Worm (Caenorhabditis elegans) whole organism, L3 larva: ENCODE results near the gene F15E6.6.

ENCODE experiments used
- R02D3.7 ChIP-seq: fragments of 150-350 bp; optimal IDR thresholded peaks from 2 replicates; lab custom pipeline; 2014; ENCODE audit warnings: missing biosample characterization, missing genetic modification characterization
- ZK546.5 ChIP-seq: sonication (generic microtip); optimal IDR thresholded peaks from 2 replicates; lab custom pipeline; 2017; ENCODE audit warnings: missing biosample characterization, missing genetic modification characterization
- aly-2 ChIP-seq: fragments of 150-350 bp; optimal IDR thresholded peaks from 2 replicates; lab custom pipeline; 2014; ENCODE audit warnings: missing biosample characterization, missing genetic modification characterization
- ama-1 ChIP-seq: fragments of 150-350 bp; optimal IDR thresholded peaks from 2 replicates; lab custom pipeline; 2018
- ceh-16 ChIP-seq: sonication (generic microtip); optimal IDR thresholded peaks from 2 replicates; lab custom pipeline; 2017; ENCODE audit warnings: missing biosample characterization, missing genetic modification characterization
- ceh-28 ChIP-seq: fragments of 150-350 bp; optimal IDR thresholded peaks from 2 replicates; lab custom pipeline; 2014; ENCODE audit warnings: missing biosample characterization, missing genetic modification reagents, missing genetic modification characterization
- ceh-82 ChIP-seq: fragments of 150-350 bp; optimal IDR thresholded peaks from 2 replicates; lab custom pipeline; 2014; ENCODE audit warnings: missing biosample characterization, missing genetic modification characterization
- daf-12 ChIP-seq: fragments of 150-350 bp; optimal IDR thresholded peaks from 2 replicates; lab custom pipeline; 2014; ENCODE audit warnings: missing biosample characterization, missing genetic modification reagents, missing genetic modification characterization
- egl-27 ChIP-seq: sonication (generic microtip); optimal IDR thresholded peaks from 4 replicates; lab custom pipeline; 2017; ENCODE audit warnings: missing biosample characterization, missing genetic modification reagents, missing genetic modification characterization
- elt-1 ChIP-seq: fragments of 150-350 bp; optimal IDR thresholded peaks from 2 replicates; lab custom pipeline; 2014; ENCODE audit warnings: missing biosample characterization, missing genetic modification characterization
- elt-2 ChIP-seq: sonication (generic microtip); optimal IDR thresholded peaks from 2 replicates; lab custom pipeline; 2016; ENCODE audit warnings: missing genetic modification reagents, mild to moderate bottlenecking, missing genetic modification characterization, missing compliant biosample characterization
- eor-1 ChIP-seq, 2 experiments: fragments of 150-350 bp; optimal IDR thresholded peaks; 2 replicates each; lab custom pipeline; 2014 to 2018; ENCODE audit warnings: missing biosample characterization in 2 of 2, missing genetic modification characterization in 2 of 2
- fkh-10 ChIP-seq: sonication (generic microtip); optimal IDR thresholded peaks from 2 replicates; lab custom pipeline; 2017; ENCODE audit warnings: missing biosample characterization, missing genetic modification reagents, missing genetic modification characterization
- fkh-2 ChIP-seq: fragments of 150-350 bp; optimal IDR thresholded peaks from 2 replicates; lab custom pipeline; 2014; ENCODE audit warnings: missing biosample characterization, missing genetic modification reagents, missing genetic modification characterization
- fos-1 ChIP-seq: fragments of 150-350 bp; optimal IDR thresholded peaks from 2 replicates; lab custom pipeline; 2014; ENCODE audit warnings: missing biosample characterization, missing genetic modification characterization
- hmg-11 ChIP-seq: sonication (generic microtip); optimal IDR thresholded peaks from 2 replicates; lab custom pipeline; 2016; ENCODE audit warnings: missing genetic modification characterization, missing compliant biosample characterization
- jun-1 ChIP-seq: fragments of 150-350 bp; optimal IDR thresholded peaks from 2 replicates; lab custom pipeline; 2014; ENCODE audit warnings: missing biosample characterization, missing genetic modification reagents, missing genetic modification characterization
- mdl-1 ChIP-seq: fragments of 150-350 bp; optimal IDR thresholded peaks from 2 replicates; lab custom pipeline; 2014; ENCODE audit warnings: missing biosample characterization, missing genetic modification characterization
- nfya-1 ChIP-seq: sonication (generic microtip); optimal IDR thresholded peaks from 2 replicates; lab custom pipeline; 2017; ENCODE audit warnings: missing genetic modification characterization, mild to moderate bottlenecking, missing compliant biosample characterization, antibody characterized with exemption, moderate library complexity; ENCODE audit not compliant: insufficient read depth
- nhr-11 ChIP-seq: fragments of 150-350 bp; optimal IDR thresholded peaks from 2 replicates; lab custom pipeline; 2014; ENCODE audit warnings: missing biosample characterization, missing genetic modification characterization
- nhr-12 ChIP-seq: fragments of 150-350 bp; optimal IDR thresholded peaks from 2 replicates; lab custom pipeline; 2014; ENCODE audit warnings: missing biosample characterization, missing genetic modification characterization
- nhr-237 ChIP-seq: fragments of 150-350 bp; optimal IDR thresholded peaks from 2 replicates; lab custom pipeline; 2014; ENCODE audit warnings: missing biosample characterization, missing genetic modification characterization
- nhr-25 ChIP-seq: sonication (generic microtip); optimal IDR thresholded peaks from 2 replicates; lab custom pipeline; 2017; ENCODE audit warnings: missing biosample characterization, missing genetic modification characterization
- nhr-28 ChIP-seq: fragments of 150-350 bp; optimal IDR thresholded peaks from 2 replicates; lab custom pipeline; 2014; ENCODE audit warnings: missing biosample characterization, missing genetic modification characterization
- nhr-43 ChIP-seq: sonication (generic microtip); optimal IDR thresholded peaks from 2 replicates; lab custom pipeline; 2016; ENCODE audit warnings: mild to moderate bottlenecking, missing genetic modification characterization, missing compliant biosample characterization; ENCODE audit not compliant: poor library complexity, severe bottlenecking
- nhr-67 ChIP-seq: fragments of 150-350 bp; optimal IDR thresholded peaks from 2 replicates; lab custom pipeline; 2014; ENCODE audit warnings: missing biosample characterization, missing genetic modification characterization
- nhr-76 ChIP-seq: fragments of 150-350 bp; sonication (generic microtip); optimal IDR thresholded peaks from 5 replicates; lab custom pipeline; 2014; ENCODE audit warnings: missing biosample characterization, missing genetic modification characterization
- nhr-77 ChIP-seq: fragments of 150-350 bp; optimal IDR thresholded peaks from 2 replicates; lab custom pipeline; 2014; ENCODE audit warnings: missing biosample characterization, missing genetic modification characterization
- pha-4 ChIP-seq: fragments of 150-350 bp; optimal IDR thresholded peaks from 2 replicates; lab custom pipeline; 2014; ENCODE audit warnings: missing biosample characterization, missing genetic modification reagents, missing genetic modification characterization
- pqm-1 ChIP-seq: fragments of 150-350 bp; optimal IDR thresholded peaks from 2 replicates; lab custom pipeline; 2017; ENCODE audit warnings: missing biosample characterization, missing genetic modification characterization, inconsistent platforms
- snpc-4 ChIP-seq: fragments of 150-350 bp; optimal IDR thresholded peaks from 2 replicates; lab custom pipeline; 2014; ENCODE audit warnings: missing biosample characterization, missing genetic modification characterization
- tbx-2 ChIP-seq: sonication (generic microtip); optimal IDR thresholded peaks from 2 replicates; lab custom pipeline; 2016; ENCODE audit warnings: mild to moderate bottlenecking, missing genetic modification characterization, missing compliant biosample characterization
- unc-39 ChIP-seq: sonication (generic microtip); optimal IDR thresholded peaks from 4 replicates; lab custom pipeline; 2017; ENCODE audit warnings: missing biosample characterization, missing genetic modification characterization
- unc-62 ChIP-seq: fragments of 150-350 bp; sonication (generic microtip); optimal IDR thresholded peaks from 4 replicates; lab custom pipeline; 2014; ENCODE audit warnings: missing biosample characterization, missing genetic modification reagents, missing genetic modification characterization
- ztf-11 ChIP-seq: fragments of 150-350 bp; optimal IDR thresholded peaks from 2 replicates; lab custom pipeline; 2014; ENCODE audit warnings: missing biosample characterization, missing genetic modification characterization
- ztf-4 ChIP-seq: fragments of 150-350 bp; optimal IDR thresholded peaks from 2 replicates; lab custom pipeline; 2014; ENCODE audit warnings: missing biosample characterization, missing genetic modification characterization

The F15E6.6 gene

ce11 chrIV:4265951-4266350 is 18.0 kb downstream of the F15E6.6 start:
- TF ChIP-seq nhr-11 (no peak), nhr-67 (no peak), fos-1 (tag; lab: Kevin White, UChicago) (no peak), hmg-11 (tag; lab: Kevin White, UChicago) (no peak), fkh-2 (no peak), pqm-1 (tag; lab: Kevin White, UChicago) (no peak), tbx-2 (tag; lab: Kevin White, UChicago) (no peak)
- TF ChIP-seq, all 47 proteins: peak for 0

DNA sequence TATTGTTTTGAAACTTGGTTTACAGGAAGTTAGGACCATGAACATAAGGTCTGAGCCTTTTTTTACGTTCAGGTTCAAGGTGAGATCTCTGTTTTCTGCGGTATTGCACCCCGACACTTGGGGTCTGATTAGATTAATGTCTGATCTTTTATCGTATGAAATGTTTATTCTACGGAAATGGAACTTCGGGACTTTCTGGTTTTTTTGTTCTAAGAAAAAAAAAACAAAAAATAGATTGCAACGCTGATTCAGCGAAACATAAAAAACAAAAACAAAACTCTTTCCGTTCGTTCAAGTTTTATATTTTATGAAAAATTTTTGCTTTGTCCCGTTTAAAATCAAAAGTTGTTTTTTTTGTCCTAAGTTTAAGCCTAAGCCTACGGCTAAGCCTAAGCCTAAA is 18.7 kb downstream of the F15E6.6 start, which contains the start of gene F36A4.5:
Gene F36A4.5, plus strand, starts transcription at position 301 of the 400 bp plus-strand sequence.
- no peak for TF ChIP-seq aly-2 (tag; lab: Kevin White, UChicago)
- TF ChIP-seq ceh-28 (tag; lab: Kevin White, UChicago): no peak
- no peak for TF ChIP-seq R02D3.7 (tag; lab: Kevin White, UChicago)

ce11 chrIV:4264649-4265048 is 19.3 kb downstream of the F15E6.6 start:
- TF ChIP-seq nhr-43 (no peak), ztf-11 (tag; lab: Kevin White, UChicago) (no peak), R02D3.7 (tag; lab: Kevin White, UChicago) (no peak)

ce11 chrIV:4262993-4263392 is 20.9 kb downstream of the F15E6.6 start, which contains the start of gene col-33:
col-33 (plus strand) TSS chrIV:4263293.
- no peak for TF ChIP-seq unc-39 (tag; lab: Kevin White, UChicago)
- TF ChIP-seq ZK546.5 (tag; lab: Kevin White, UChicago): no peak
- TF ChIP-seq egl-27 (tag; lab: Kevin White, UChicago): no peak
- no peak for TF ChIP-seq nhr-28
- no peak for TF ChIP-seq eor-1 (tag; optimal IDR thresholded peaks at IDR 0.05; lab: Kevin White, UChicago)
- no peak for TF ChIP-seq ceh-28 (tag; lab: Kevin White, UChicago)
- no peak for TF ChIP-seq ama-1 (lab: Kevin White, UChicago)
- TF ChIP-seq fkh-10 (GFP tag; lab: Kevin White, UChicago): no peak
- TF ChIP-seq nfya-1 (tag; lab: Kevin White, UChicago): no peak
- no peak for TF ChIP-seq pqm-1 (tag; lab: Kevin White, UChicago)
- TF ChIP-seq fkh-2: no peak
- no peak for TF ChIP-seq ceh-82 (tag; lab: Kevin White, UChicago)
- TF ChIP-seq nhr-12 (tag; lab: Kevin White, UChicago): no peak
- TF ChIP-seq pha-4 (tag; lab: Kevin White, UChicago): no peak
- TF ChIP-seq ceh-16 (tag; lab: Kevin White, UChicago): no peak
- TF ChIP-seq elt-2 (tag; lab: Kevin White, UChicago): no peak
- no peak for TF ChIP-seq nhr-11
- TF ChIP-seq nhr-77 (tag; lab: Kevin White, UChicago): no peak
- TF ChIP-seq nhr-237 (tag; lab: Kevin White, UChicago): no peak
- TF ChIP-seq ztf-11 (tag; lab: Kevin White, UChicago): no peak

DNA sequence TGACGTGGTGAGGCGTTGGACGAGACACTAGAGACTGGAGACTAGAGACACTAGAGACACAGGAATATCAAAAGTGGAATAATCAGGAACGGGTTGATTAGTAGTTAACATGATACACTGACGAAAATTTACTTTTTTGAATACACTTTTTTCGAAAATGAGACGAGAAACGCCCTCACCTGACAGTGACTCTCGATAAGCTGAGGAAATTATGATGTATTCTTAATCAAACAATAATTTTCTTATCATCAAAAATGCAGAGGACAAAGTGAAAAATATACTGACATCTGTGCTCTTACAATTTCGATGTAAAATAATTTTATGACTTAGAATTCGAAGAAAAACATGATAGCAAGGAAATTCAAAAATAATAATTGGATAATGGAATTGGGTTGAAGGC is 24.5 kb downstream of the F15E6.6 start:
- TF ChIP-seq unc-62 (GFP tag; lab: Kevin White, UChicago): no peak
- no peak for TF ChIP-seq egl-27 (tag; lab: Kevin White, UChicago)
- TF ChIP-seq nfya-1 (tag; lab: Kevin White, UChicago): no peak
- peak; percentile 3 for TF ChIP-seq jun-1 (tag; lab: Kevin White, UChicago)
- TF ChIP-seq nhr-77 (tag; lab: Kevin White, UChicago): no peak
- peak; percentile 12 for TF ChIP-seq pqm-1 (tag; lab: Kevin White, UChicago)
- TF ChIP-seq snpc-4: no peak
- no peak for TF ChIP-seq unc-39 (tag; lab: Kevin White, UChicago)
- no peak for TF ChIP-seq elt-1 (tag; lab: Kevin White, UChicago)
- TF ChIP-seq elt-2 (tag; lab: Kevin White, UChicago): peak; percentile 82
- no peak for TF ChIP-seq ztf-4 (tag; lab: Kevin White, UChicago)
- TF ChIP-seq nhr-25: no peak
- no peak for TF ChIP-seq nhr-76 (tag; lab: Kevin White, UChicago)
- no peak for TF ChIP-seq fos-1 (tag; lab: Kevin White, UChicago)
- no peak for TF ChIP-seq nhr-237 (tag; lab: Kevin White, UChicago)
- TF ChIP-seq nhr-67: no peak
- no peak for TF ChIP-seq eor-1 (tag; optimal IDR thresholded peaks at IDR 0.05; lab: Kevin White, UChicago)
- TF ChIP-seq ceh-28 (tag; lab: Kevin White, UChicago): no peak
- no peak for TF ChIP-seq nhr-11
- TF ChIP-seq mdl-1 (tag; lab: Kevin White, UChicago): no peak
- no peak for TF ChIP-seq daf-12 (tag; lab: Kevin White, UChicago)
